Fruit fly (Drosophila melanogaster): ENCODE measurements around the gene spi.

Gene spi

dm6 chr2L:19576299-19576971 lies 680 bp downstream of the spi start:
- TF ChIP-seq ttk (optimal IDR thresholded peaks at IDR 0.05) (no peak), insv (optimal IDR thresholded peaks at IDR 0.05) (no peak), Myc (optimal IDR thresholded peaks at IDR 0.05) (no peak), Sin3A (optimal IDR thresholded peaks at IDR 0.05) (no peak), psq (optimal IDR thresholded peaks at IDR 0.05) (no peak), h (optimal IDR thresholded peaks at IDR 0.05) (no peak)

dm6 chr2L:19575626-19576298 lies 1.4 kb downstream of the spi start:
- TF ChIP-seq h (optimal IDR thresholded peaks at IDR 0.05) (no peak), psq (optimal IDR thresholded peaks at IDR 0.05) (no peak), insv (optimal IDR thresholded peaks at IDR 0.05) (no peak), Myc (optimal IDR thresholded peaks at IDR 0.05) (no peak), Sin3A (optimal IDR thresholded peaks at IDR 0.05) (no peak), ttk (optimal IDR thresholded peaks at IDR 0.05) (no peak)

- TF ChIP-seq Sin3A (optimal IDR thresholded peaks at IDR 0.05) (no peak), Myc (optimal IDR thresholded peaks at IDR 0.05) (no peak)
Measured at dm6 chr2L:19574959-19575625, 2.0 kb downstream of the spi start.

dm6 chr2L:19574364-19574763 lies 2.8 kb downstream of the spi start:
- no peak for TF ChIP-seq psq (optimal IDR thresholded peaks at IDR 0.05)
- no peak for TF ChIP-seq Myc (optimal IDR thresholded peaks at IDR 0.05)

dm6 chr2L:19572496-19573317 lies 4.4 kb downstream of the spi start:
- TF ChIP-seq ttk (optimal IDR thresholded peaks at IDR 0.05) (no peak), Sin3A (optimal IDR thresholded peaks at IDR 0.05) (no peak), psq (optimal IDR thresholded peaks at IDR 0.05) (no peak), h (optimal IDR thresholded peaks at IDR 0.05) (no peak), Myc (optimal IDR thresholded peaks at IDR 0.05) (no peak), insv (optimal IDR thresholded peaks at IDR 0.05) (no peak)

dm6 chr2L:19571574-19572495 lies 5.3 kb downstream of the spi start:
- no peak for TF ChIP-seq psq (optimal IDR thresholded peaks at IDR 0.05)
- no peak for TF ChIP-seq Myc (optimal IDR thresholded peaks at IDR 0.05)
- TF ChIP-seq h (optimal IDR thresholded peaks at IDR 0.05): no peak
- no peak for TF ChIP-seq insv (optimal IDR thresholded peaks at IDR 0.05)
- no peak for TF ChIP-seq Sin3A (optimal IDR thresholded peaks at IDR 0.05)
- no peak for TF ChIP-seq ttk (optimal IDR thresholded peaks at IDR 0.05)

dm6 chr2L:19570806-19571254 lies 6.3 kb downstream of the spi start:
- TF ChIP-seq Myc (optimal IDR thresholded peaks at IDR 0.05): no peak
- TF ChIP-seq ttk (optimal IDR thresholded peaks at IDR 0.05): no peak
- no peak for TF ChIP-seq Sin3A (optimal IDR thresholded peaks at IDR 0.05)
- TF ChIP-seq psq (optimal IDR thresholded peaks at IDR 0.05): no peak
- no peak for TF ChIP-seq h (optimal IDR thresholded peaks at IDR 0.05)
- TF ChIP-seq insv (optimal IDR thresholded peaks at IDR 0.05): no peak

dm6 chr2L:19567305-19567898 lies 9.7 kb downstream of the spi start:
- TF ChIP-seq h (optimal IDR thresholded peaks at IDR 0.05) (no peak), insv (optimal IDR thresholded peaks at IDR 0.05) (no peak), ttk (optimal IDR thresholded peaks at IDR 0.05) (no peak), Sin3A (optimal IDR thresholded peaks at IDR 0.05) (no peak), Myc (optimal IDR thresholded peaks at IDR 0.05) (no peak)

dm6 chr2L:19565233-19565898 lies 11.7 kb downstream of the spi start, which contains the start of gene CG13077:
Gene CG13077 (plus strand): TSS chr2L:19565863.
- TF ChIP-seq Sin3A (optimal IDR thresholded peaks at IDR 0.05) (no peak), ttk (optimal IDR thresholded peaks at IDR 0.05) (no peak), insv (optimal IDR thresholded peaks at IDR 0.05) (no peak), psq (optimal IDR thresholded peaks at IDR 0.05) (no peak), Myc (optimal IDR thresholded peaks at IDR 0.05) (no peak), h (optimal IDR thresholded peaks at IDR 0.05) (no peak)
